Worm (Caenorhabditis elegans) whole organism, young adult: Measurements from ENCODE around the gene F23D12.4.

Experiments used
- F23B12.7 ChIP-seq: sonication (generic microtip); optimal IDR thresholded peaks from 2 replicates; lab custom pipeline; 2017; ENCODE audit warnings: missing genetic modification characterization, mild to moderate bottlenecking, missing compliant biosample characterization, antibody characterized with exemption, moderate library complexity; ENCODE audit not compliant: insufficient read depth
- F39B2.1 ChIP-seq: fragments of 200-800 bp; sonication (Bioruptor generic); IDR thresholded peaks from 2 replicates; pipeline ENCODE4 v1.3.6; 2022; ENCODE audit warnings: missing genetic modification reagents, missing genetic modification characterization, missing compliant biosample characterization
- F49E8.2 ChIP-seq: sonication (generic microtip); optimal IDR thresholded peaks from 3 replicates; lab custom pipeline; 2017; ENCODE audit warnings: missing genetic modification characterization, mild to moderate bottlenecking, missing compliant biosample characterization, antibody characterized with exemption, moderate library complexity; ENCODE audit not compliant: insufficient read depth
- F57C9.4 ChIP-seq: sonication (generic microtip); optimal IDR thresholded peaks from 2 replicates; lab custom pipeline; 2017; ENCODE audit warnings: mild to moderate bottlenecking, missing genetic modification characterization, missing compliant biosample characterization
- K11D2.4 ChIP-seq: fragments of 200-800 bp; sonication (Bioruptor generic); IDR thresholded peaks from 2 replicates; pipeline ENCODE4 v1.3.6; 2022; ENCODE audit warnings: missing genetic modification reagents, missing genetic modification characterization, missing compliant biosample characterization
- K12H6.12 ChIP-seq: fragments of 200-800 bp; sonication (Bioruptor generic); optimal IDR thresholded peaks from 2 replicates; lab custom pipeline; 2018; ENCODE audit warnings: mild to moderate bottlenecking, missing genetic modification characterization, missing compliant biosample characterization
- T07F8.4 ChIP-seq: sonication (generic microtip); optimal IDR thresholded peaks from 2 replicates; lab custom pipeline; 2016; ENCODE audit warnings: mild to moderate bottlenecking, missing genetic modification characterization, moderate library complexity, missing compliant biosample characterization
- Y79H2A.3 ChIP-seq: fragments of 200-800 bp; sonication (Bioruptor generic); conservative IDR thresholded peaks from 2 replicates; pipeline ENCODE4 v1.3.6; 2022; ENCODE audit warnings: missing genetic modification reagents, missing genetic modification characterization, missing compliant biosample characterization
- akir-1 ChIP-seq: fragments of 200-800 bp; sonication (Bioruptor generic); optimal IDR thresholded peaks from 2 replicates; lab custom pipeline; 2018; ENCODE audit warnings: mild to moderate bottlenecking, missing genetic modification characterization, moderate library complexity, missing compliant biosample characterization
- ama-1 ChIP-seq, 3 experiments: fragments of 150-350 bp in 1 of 3; sonication (generic microtip) in 2 of 3; optimal IDR thresholded peaks; 2 replicates each; lab custom pipeline; 2014 to 2018; ENCODE audit warnings: missing biosample characterization in 2 of 3, missing genetic modification characterization in 2 of 3, missing genetic modification reagents in 2 of 3
- aptf-2 ChIP-seq: fragments of 200-800 bp; sonication (Bioruptor generic); conservative IDR thresholded peaks from 2 replicates; pipeline ENCODE4 v1.3.6; 2022; ENCODE audit warnings: missing genetic modification reagents, missing genetic modification characterization, missing compliant biosample characterization
- atf-7 ChIP-seq: sonication (generic microtip); optimal IDR thresholded peaks from 2 replicates; lab custom pipeline; 2017; ENCODE audit warnings: mild to moderate bottlenecking, missing genetic modification characterization, missing compliant biosample characterization
- cebp-2 ChIP-seq: fragments of 200-800 bp; sonication (Bioruptor generic); IDR thresholded peaks from 2 replicates; pipeline ENCODE4 v1.3.6; 2022; ENCODE audit warnings: missing genetic modification characterization, missing compliant biosample characterization
- ceh-100 ChIP-seq: fragments of 200-800 bp; sonication (Bioruptor generic); IDR thresholded peaks from 2 replicates; pipeline ENCODE4 v1.3.6; 2022; ENCODE audit warnings: missing genetic modification reagents, missing genetic modification characterization, missing compliant biosample characterization
- ceh-27 ChIP-seq: fragments of 200-800 bp; sonication (Bioruptor generic); optimal IDR thresholded peaks from 2 replicates; lab custom pipeline; 2018; ENCODE audit warnings: mild to moderate bottlenecking, missing genetic modification characterization, moderate library complexity, missing compliant biosample characterization
- ceh-79 ChIP-seq: sonication (generic microtip); optimal IDR thresholded peaks from 2 replicates; lab custom pipeline; 2017; ENCODE audit warnings: mild to moderate bottlenecking, missing genetic modification characterization, missing compliant biosample characterization
- chd-7 ChIP-seq: sonication (generic microtip); optimal IDR thresholded peaks from 2 replicates; lab custom pipeline; 2016; ENCODE audit warnings: mild to moderate bottlenecking, missing genetic modification characterization, moderate library complexity, missing compliant biosample characterization
- dox-1 ChIP-seq: fragments of 200-800 bp; sonication (Bioruptor generic); IDR thresholded peaks from 2 replicates; pipeline ENCODE4 v1.3.6; 2022; ENCODE audit warnings: missing genetic modification reagents, missing genetic modification characterization, missing compliant biosample characterization
- dpl-1 ChIP-seq: fragments of 150-350 bp; optimal IDR thresholded peaks from 2 replicates; lab custom pipeline; 2014; ENCODE audit warnings: missing biosample characterization, missing genetic modification reagents, missing genetic modification characterization
- egl-18 ChIP-seq: fragments of 200-800 bp; sonication (Bioruptor generic); IDR thresholded peaks from 2 replicates; pipeline ENCODE4 v1.3.6; 2022; ENCODE audit warnings: missing genetic modification reagents, missing genetic modification characterization, missing compliant biosample characterization
- egrh-3 ChIP-seq: fragments of 200-800 bp; sonication (Bioruptor generic); IDR thresholded peaks from 2 replicates; pipeline ENCODE4 v1.3.6; 2022; ENCODE audit warnings: missing genetic modification reagents, missing genetic modification characterization, missing compliant biosample characterization
- gei-17 ChIP-seq: fragments of 200-800 bp; sonication (Bioruptor generic); optimal IDR thresholded peaks from 2 replicates; lab custom pipeline; 2018; ENCODE audit warnings: mild to moderate bottlenecking, missing genetic modification characterization, missing compliant biosample characterization
- hlh-26 ChIP-seq: fragments of 200-800 bp; sonication (Bioruptor generic); conservative IDR thresholded peaks from 2 replicates; pipeline ENCODE4 v1.3.6; 2022; ENCODE audit warnings: missing genetic modification reagents, missing genetic modification characterization, missing compliant biosample characterization
- hmg-1.2 ChIP-seq: fragments of 200-800 bp; sonication (Bioruptor generic); IDR thresholded peaks from 2 replicates; pipeline ENCODE4 v1.3.6; 2022; ENCODE audit warnings: missing genetic modification reagents, missing genetic modification characterization, missing compliant biosample characterization
- hmg-20 ChIP-seq: fragments of 200-800 bp; sonication (Bioruptor generic); IDR thresholded peaks from 2 replicates; pipeline ENCODE4 v1.3.6; 2022; ENCODE audit warnings: missing genetic modification reagents, missing genetic modification characterization, missing compliant biosample characterization
- let-526 ChIP-seq: fragments of 200-800 bp; sonication (Bioruptor generic); IDR thresholded peaks from 2 replicates; pipeline ENCODE4 v1.3.6; 2022; ENCODE audit warnings: missing genetic modification reagents, missing genetic modification characterization, missing compliant biosample characterization
- lin-26 ChIP-seq: fragments of 200-800 bp; sonication (Bioruptor generic); IDR thresholded peaks from 2 replicates; pipeline ENCODE4 v1.3.6; 2022; ENCODE audit warnings: missing genetic modification reagents, missing genetic modification characterization, missing compliant biosample characterization
- lin-40 ChIP-seq: sonication (generic microtip); optimal IDR thresholded peaks from 2 replicates; lab custom pipeline; 2016; ENCODE audit warnings: missing genetic modification characterization, mild to moderate bottlenecking, missing compliant biosample characterization, missing genotype, missing genetic modification reagents
- mcd-1 ChIP-seq: fragments of 200-800 bp; sonication (Bioruptor generic); IDR thresholded peaks from 2 replicates; pipeline ENCODE4 v1.3.6; 2022; ENCODE audit warnings: missing genetic modification reagents, missing genetic modification characterization, missing compliant biosample characterization
- mes-4 ChIP-seq: sonication (generic microtip); optimal IDR thresholded peaks from 2 replicates; lab custom pipeline; 2016; ENCODE audit warnings: missing genotype, missing genetic modification characterization, missing compliant biosample characterization
- mxl-1 ChIP-seq: sonication (generic microtip); optimal IDR thresholded peaks from 2 replicates; lab custom pipeline; 2016; ENCODE audit warnings: missing genetic modification characterization, missing compliant biosample characterization
- nfya-2 ChIP-seq: fragments of 200-800 bp; sonication (Bioruptor generic); IDR thresholded peaks from 2 replicates; pipeline ENCODE4 v1.3.6; 2022; ENCODE audit warnings: missing genetic modification reagents, missing genetic modification characterization, missing compliant biosample characterization
- nfyb-1 ChIP-seq: fragments of 200-800 bp; sonication (Bioruptor generic); IDR thresholded peaks from 2 replicates; pipeline ENCODE4 v1.3.6; 2022; ENCODE audit warnings: missing genetic modification reagents, missing genetic modification characterization, missing compliant biosample characterization
- nhr-80 ChIP-seq: sonication (generic microtip); optimal IDR thresholded peaks from 2 replicates; lab custom pipeline; 2016; ENCODE audit warnings: missing genetic modification characterization, missing compliant biosample characterization
- pbrm-1 ChIP-seq: fragments of 200-800 bp; sonication (Bioruptor generic); IDR thresholded peaks from 2 replicates; pipeline ENCODE4 v1.3.6; 2022; ENCODE audit warnings: missing genetic modification reagents, missing genetic modification characterization, missing compliant biosample characterization
- repo-1 ChIP-seq: sonication (generic microtip); optimal IDR thresholded peaks from 2 replicates; lab custom pipeline; 2017; ENCODE audit warnings: mild to moderate bottlenecking, missing genetic modification characterization, missing compliant biosample characterization
- rpc-1 ChIP-seq, 2 experiments: fragments of 150-350 bp in 1 of 2; sonication (generic microtip) in 1 of 2; optimal IDR thresholded peaks; 2 replicates each; lab custom pipeline; 2014 to 2018; ENCODE audit warnings: missing biosample characterization in 1 of 2, missing genetic modification characterization in 1 of 2, missing genetic modification reagents in 1 of 2, missing genotype in 1 of 2
- snpc-1.3 ChIP-seq: sonication (generic microtip); optimal IDR thresholded peaks from 2 replicates; lab custom pipeline; 2017; ENCODE audit warnings: missing genetic modification characterization, mild to moderate bottlenecking, missing compliant biosample characterization, antibody characterized with exemption, moderate library complexity, missing genotype, missing genetic modification reagents; ENCODE audit not compliant: insufficient read depth
- snpc-4 ChIP-seq, 5 experiments: fragments of 150-350 bp in 1 of 5; sonication (generic microtip) in 4 of 5; optimal IDR thresholded peaks; 2 replicates each; lab custom pipeline; 2014 to 2018; ENCODE audit warnings: missing genetic modification characterization in 5 of 5, missing biosample characterization in 3 of 5, antibody characterized with exemption in 2 of 5, mild to moderate bottlenecking in 2 of 5, missing compliant biosample characterization in 2 of 5, missing genotype in 2 of 5, moderate library complexity in 2 of 5, missing genetic modification reagents in 1 of 5
- somi-1 ChIP-seq: fragments of 200-800 bp; sonication (Bioruptor generic); optimal IDR thresholded peaks from 2 replicates; lab custom pipeline; 2018; ENCODE audit warnings: mild to moderate bottlenecking, missing genetic modification characterization, missing compliant biosample characterization
- tbp1 ChIP-seq: fragments of 200-800 bp; sonication (Bioruptor generic); optimal IDR thresholded peaks from 2 replicates; lab custom pipeline; 2018; ENCODE audit warnings: mild to moderate bottlenecking, missing genetic modification characterization, missing compliant biosample characterization
- ztf-18 ChIP-seq: sonication (generic microtip); optimal IDR thresholded peaks from 2 replicates; lab custom pipeline; 2016; ENCODE audit warnings: missing genotype, mild to moderate bottlenecking, missing genetic modification characterization, missing compliant biosample characterization
- ztf-6 ChIP-seq: fragments of 200-800 bp; sonication (Bioruptor generic); IDR thresholded peaks from 2 replicates; pipeline ENCODE4 v1.3.6; 2022; ENCODE audit warnings: missing genetic modification reagents, missing genetic modification characterization, missing compliant biosample characterization

F23D12.4 gene

ce11 chrX:14487832-14488231 lies 43.0 kb downstream of the F23D12.4 start (continued):
- no peak for TF ChIP-seq mxl-1 (tag; lab: Kevin White, UChicago)
- no peak for TF ChIP-seq hlh-26
- TF ChIP-seq mes-4 (tag; lab: Kevin White, UChicago) = no peak

ce11 chrX:14489945-14490344 lies 45.1 kb downstream of the F23D12.4 start, which contains the start of gene his-24:
TSS of gene his-24 (plus strand) at chrX:14490094.
- TF ChIP-seq nfya-2 (no peak), hmg-1.2 (GFP tag; lab: Robert Waterston, UW) (peak; percentile 35; the same call in 1 of the 2 replicates), mxl-1 (tag; lab: Kevin White, UChicago) (no peak), hmg-20 (GFP tag; lab: Robert Waterston, UW) (no peak), dpl-1 (GFP tag; lab: Kevin White, UChicago) (no peak), mcd-1 (peak; percentile 44; the same call in 1 of the 2 replicates), pbrm-1 (GFP tag; lab: Robert Waterston, UW) (peak; percentile 97), ama-1 (optimal IDR thresholded peaks at IDR 0.05; lab: Kevin White, UChicago) (peak; percentile 24), ama-1 (GFP tag; optimal IDR thresholded peaks at IDR 0.05; lab: Kevin White, UChicago) (no peak), let-526 (GFP tag; lab: Robert Waterston, UW) (0 out of 2 replicates have a peak, but pooled peaks have one; percentile 11), atf-7 (tag; lab: Kevin White, UChicago) (peak; percentile 13), dox-1 (peak; percentile 71), ceh-79 (tag; lab: Kevin White, UChicago) (no peak), akir-1 (GFP tag; lab: Kevin White, UChicago) (no peak), ceh-100 (GFP tag; lab: Robert Waterston, UW) (no peak), nhr-80 (peak; percentile 37), T07F8.4 (tag; lab: Kevin White, UChicago) (no peak), F39B2.1 (peak; percentile 99), K11D2.4 (peak; percentile 62), cebp-2 (no peak), egrh-3 (GFP tag; lab: Robert Waterston, UW) (no peak), chd-7 (tag; lab: Kevin White, UChicago) (peak; percentile 16), snpc-1.3 (tag; lab: Kevin White, UChicago) (no peak), hlh-26 (no peak), lin-40 (peak; percentile 78), F57C9.4 (tag; lab: Kevin White, UChicago) (no peak), K12H6.12 (peak; percentile 64), repo-1 (tag; lab: Kevin White, UChicago) (peak; percentile 3), rpc-1 (optimal IDR thresholded peaks at IDR 0.05; lab: Kevin White, UChicago) (no peak), rpc-1 (tag; optimal IDR thresholded peaks at IDR 0.05; lab: Kevin White, UChicago) (no peak), gei-17 (no peak), tbp1 (GFP tag; lab: Kevin White, UChicago) (peak; percentile 67), Y79H2A.3 (no peak), snpc-4 (GFP tag; optimal IDR thresholded peaks at IDR 0.05; lab: Kevin White, UChicago) (no peak), snpc-4 (tag; optimal IDR thresholded peaks at IDR 0.05; lab: Kevin White, UChicago) (peak in 2 of 4 experiments; percentile 5 to 58), ceh-27 (GFP tag; lab: Kevin White, UChicago) (peak; percentile 77), ztf-6 (GFP tag; lab: Robert Waterston, UW) (0 out of 2 replicates have a peak, but pooled peaks have one; percentile 43), F23B12.7 (tag; lab: Kevin White, UChicago) (peak; percentile 36), nfyb-1 (GFP tag; lab: Robert Waterston, UW) (peak; percentile 55; the same call in 1 of the 2 replicates), F49E8.2 (tag; lab: Kevin White, UChicago) (no peak), lin-26 (GFP tag; lab: Robert Waterston, UW) (0 out of 2 replicates have a peak, but pooled peaks have one; percentile 8), somi-1 (no peak), aptf-2 (GFP tag; lab: Robert Waterston, UW) (no peak), ztf-18 (peak; percentile 17), egl-18 (GFP tag; lab: Robert Waterston, UW) (peak; percentile 5; the same call in 1 of the 2 replicates)
